Worm (Caenorhabditis elegans): ENCODE data around the gene rab-35.

rab-35 gene

DNA sequence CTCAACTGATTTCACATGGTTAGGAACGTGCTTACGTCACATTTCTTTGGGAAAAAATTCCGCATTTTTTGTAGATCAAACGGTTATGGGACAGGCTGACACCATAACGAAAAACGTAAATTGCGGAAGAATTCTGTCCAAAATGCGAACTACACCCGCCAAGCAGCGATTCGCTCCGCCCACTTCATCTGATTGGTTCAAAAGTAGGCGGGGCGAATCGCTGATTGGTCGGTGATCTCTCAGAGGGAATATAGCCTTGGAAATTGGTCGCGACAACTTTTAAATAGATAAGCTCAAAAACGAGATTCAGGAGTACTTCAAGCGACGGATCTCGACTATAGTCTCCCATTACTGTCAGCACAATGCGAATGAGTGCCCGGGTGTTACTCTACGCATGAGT, 26.3 kb upstream of the rab-35 start:
- TF ChIP-seq efl-1 (optimal IDR thresholded peaks at IDR 0.05) (no peak), efl-1 (GFP tag; optimal IDR thresholded peaks at IDR 0.05 in 1 of 2) (no peak), ztf-4 (tag; optimal IDR thresholded peaks at IDR 0.05) (no peak), dsc-1 (tag; optimal IDR thresholded peaks at IDR 0.05) (no peak), ztf-11 (tag; optimal IDR thresholded peaks at IDR 0.05) (no peak), lin-14 (GFP tag; optimal IDR thresholded peaks at IDR 0.05) (no peak), ceh-63 (GFP tag; optimal IDR thresholded peaks at IDR 0.05) (no peak), dpl-1 (GFP tag; optimal IDR thresholded peaks at IDR 0.05) (no peak), nhr-19 (GFP tag; conservative IDR thresholded peaks at IDR 0.05) (no peak), nhr-84 (tag; optimal IDR thresholded peaks at IDR 0.05) (no peak), lsy-2 (tag; optimal IDR thresholded peaks at IDR 0.05) (no peak), C04F5.9 (tag; optimal IDR thresholded peaks at IDR 0.05) (no peak), nhr-20 (tag; optimal IDR thresholded peaks at IDR 0.05) (no peak)

- TF ChIP-seq lsy-2 (tag; optimal IDR thresholded peaks at IDR 0.05) (peak in 1 of 2 experiments; percentile 17), efl-1 (optimal IDR thresholded peaks at IDR 0.05) (no peak), efl-1 (GFP tag; optimal IDR thresholded peaks at IDR 0.05 in 1 of 2) (peak in 1 of 2 experiments; percentile 84), nhr-12 (tag; optimal IDR thresholded peaks at IDR 0.05) (no peak), ceh-82 (tag; optimal IDR thresholded peaks at IDR 0.05) (peak in 2 of 3 experiments; percentile 4 to 50), efl-3 (GFP tag; optimal IDR thresholded peaks at IDR 0.05) (no peak), ets-5 (GFP tag; IDR thresholded peaks at IDR 0.05) (no peak), dsc-1 (tag; optimal IDR thresholded peaks at IDR 0.05) (no peak), C04F5.9 (tag; optimal IDR thresholded peaks at IDR 0.05) (no peak), blmp-1 (tag; optimal IDR thresholded peaks at IDR 0.05) (no peak), elt-3 (tag; optimal IDR thresholded peaks at IDR 0.05) (no peak), rnt-1 (tag; optimal IDR thresholded peaks at IDR 0.05) (no peak), fkh-4 (tag; optimal IDR thresholded peaks at IDR 0.05; ENCODE audit: borderline replicate concordance) (no peak), unc-86 (tag; optimal IDR thresholded peaks at IDR 0.05) (peak; percentile 29), lin-14 (GFP tag; optimal IDR thresholded peaks at IDR 0.05) (peak; percentile 77)
These were observed 24.7 kb upstream of the rab-35 start for ce11 chrIII:11336072-11336471.

DNA sequence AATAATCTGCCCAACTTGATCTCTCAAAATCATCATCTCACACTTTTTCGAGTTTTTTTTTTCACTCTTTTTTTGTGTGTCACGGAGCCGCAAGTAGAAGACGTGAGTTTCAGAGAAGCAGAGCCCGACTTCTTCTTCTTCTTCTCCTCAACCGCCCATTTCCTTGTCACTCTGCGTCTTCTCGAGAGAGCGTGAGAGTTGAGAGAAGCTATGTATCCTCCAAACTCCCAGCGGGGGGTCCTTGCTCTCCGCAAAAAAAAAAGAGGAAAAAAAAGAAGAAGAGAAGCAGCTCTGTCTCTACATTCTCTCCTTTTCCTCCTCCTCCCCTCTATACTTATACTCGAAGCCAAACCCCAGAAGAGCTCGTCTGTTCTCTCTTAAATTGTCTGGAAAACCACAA, 23.0 kb upstream of the rab-35 start:
- TF ChIP-seq sup-37 (GFP tag; optimal IDR thresholded peaks at IDR 0.05) (no peak), ceh-90 (tag; optimal IDR thresholded peaks at IDR 0.05) (no peak), nhr-47 (tag; optimal IDR thresholded peaks at IDR 0.05) (peak; percentile 49), nhr-19 (GFP tag; conservative IDR thresholded peaks at IDR 0.05) (no peak), snu-23 (GFP tag; optimal IDR thresholded peaks at IDR 0.05) (peak; percentile 27), nhr-20 (tag; optimal IDR thresholded peaks at IDR 0.05) (no peak), efl-3 (GFP tag; optimal IDR thresholded peaks at IDR 0.05) (no peak), vab-15 (tag; optimal IDR thresholded peaks at IDR 0.05) (no peak), ama-1 (optimal IDR thresholded peaks at IDR 0.05) (no peak), unc-86 (tag; optimal IDR thresholded peaks at IDR 0.05) (peak; percentile 45), ets-5 (GFP tag; IDR thresholded peaks at IDR 0.05) (no peak), zip-4 (GFP tag; optimal IDR thresholded peaks at IDR 0.05) (no peak), lin-14 (GFP tag; optimal IDR thresholded peaks at IDR 0.05) (peak; percentile 79), lsy-2 (tag; optimal IDR thresholded peaks at IDR 0.05) (peak in 1 of 2 experiments; percentile 50), egl-13 (tag; optimal IDR thresholded peaks at IDR 0.05) (peak; percentile 16), alr-1 (tag; optimal IDR thresholded peaks at IDR 0.05; ENCODE audit: borderline replicate concordance) (no peak), snpc-4 (tag; optimal IDR thresholded peaks at IDR 0.05) (no peak), nhr-77 (tag; optimal IDR thresholded peaks at IDR 0.05) (no peak), mep-1 (tag; optimal IDR thresholded peaks at IDR 0.05) (no peak), nhr-71 (tag; optimal IDR thresholded peaks at IDR 0.05) (peak; percentile 50), unc-130 (tag; optimal IDR thresholded peaks at IDR 0.05) (no peak), lin-39 (tag; optimal IDR thresholded peaks at IDR 0.05) (no peak), grh-1 (GFP tag; IDR thresholded peaks at IDR 0.05) (no peak), efl-1 (optimal IDR thresholded peaks at IDR 0.05) (peak; percentile 25 to 38), efl-1 (GFP tag; optimal IDR thresholded peaks at IDR 0.05 in 1 of 2) (no peak), nhr-85 (tag) (no peak), fkh-4 (tag; optimal IDR thresholded peaks at IDR 0.05; ENCODE audit: borderline replicate concordance) (no peak), ztf-4 (tag; optimal IDR thresholded peaks at IDR 0.05) (no peak), lin-35 (GFP tag; optimal IDR thresholded peaks at IDR 0.05) (peak in 1 of 2 experiments; percentile 35), sptf-1 (tag; optimal IDR thresholded peaks at IDR 0.05) (no peak), ztf-11 (tag; optimal IDR thresholded peaks at IDR 0.05) (no peak), nhr-76 (tag; optimal IDR thresholded peaks at IDR 0.05) (no peak), swsn-7 (tag; optimal IDR thresholded peaks at IDR 0.05) (peak; percentile 32), unc-98 (GFP tag; IDR thresholded peaks at IDR 0.05) (no peak), zag-1 (tag; optimal IDR thresholded peaks at IDR 0.05) (no peak), C34B4.2 (tag; optimal IDR thresholded peaks at IDR 0.05) (no peak), tbx-2 (tag; optimal IDR thresholded peaks at IDR 0.05) (peak; percentile 12), ceh-82 (tag; optimal IDR thresholded peaks at IDR 0.05) (peak in 2 of 3 experiments; percentile 31 to 80), C04F5.9 (tag; optimal IDR thresholded peaks at IDR 0.05) (no peak), blmp-1 (tag; optimal IDR thresholded peaks at IDR 0.05) (no peak)
